Worm (Caenorhabditis elegans) whole organism, early embryonic: ENCODE measurements around the gene plrg-1.

ENCODE experiments used
- hmg-4 ChIP-seq: fragments of 200-800 bp; sonication (Bioruptor generic); optimal IDR thresholded peaks from 2 replicates; lab custom pipeline; 2018; ENCODE audit warnings: mild to moderate bottlenecking, missing genetic modification characterization, missing compliant biosample characterization
- tbx-11 ChIP-seq: fragments of 200-800 bp; sonication (Bioruptor generic); IDR thresholded peaks from 2 replicates; pipeline ENCODE4 v1.3.6; 2022; ENCODE audit warnings: missing genetic modification characterization, missing compliant biosample characterization
- tra-4 ChIP-seq: sonication (generic microtip); optimal IDR thresholded peaks from 2 replicates; lab custom pipeline; 2017; ENCODE audit warnings: missing genetic modification characterization, missing compliant biosample characterization

DNA sequence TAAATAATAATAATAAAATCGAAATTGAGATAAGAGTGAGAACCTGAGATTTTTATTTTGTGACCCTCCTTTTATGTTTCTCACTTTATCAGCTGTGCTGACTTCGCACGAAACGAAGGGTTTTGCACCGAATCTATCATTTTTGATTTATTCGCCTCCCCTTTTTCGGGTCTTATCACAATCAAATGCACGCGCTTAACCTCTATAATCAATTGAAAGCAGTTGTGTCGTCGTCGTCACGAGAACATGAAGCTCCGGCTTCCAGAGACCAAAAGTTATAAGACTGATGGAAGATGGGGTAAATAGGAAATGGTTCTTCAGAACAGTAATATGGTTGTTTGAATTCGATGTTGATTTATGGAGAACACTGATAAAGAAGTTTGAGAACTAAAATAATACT, 6.6 kb downstream of the plrg-1 start, which contains the start of gene D1054.18:
- no peak for TF ChIP-seq hmg-4 (GFP tag; lab: Kevin White, UChicago)
- no peak for TF ChIP-seq tra-4 (tag; lab: Kevin White, UChicago)
- TF ChIP-seq tbx-11 (GFP tag; lab: Robert Waterston, UW) = no peak
